Worm (Caenorhabditis elegans): ENCODE results near the gene srv-16.

ce11 chrIV:15930281-15930680 lies 3.4 kb downstream of the srv-16 start, which contains the start of gene Y105C5B.9:
- no peak for TF ChIP-seq flt-1 (GFP tag; IDR thresholded peaks at IDR 0.05)
- no peak for TF ChIP-seq med-1 (GFP tag; optimal IDR thresholded peaks at IDR 0.05; ENCODE audit: insufficient read depth)
- TF ChIP-seq cog-1 (tag; optimal IDR thresholded peaks at IDR 0.05) = no peak
- TF ChIP-seq ztf-23 (GFP tag; IDR thresholded peaks at IDR 0.05) = no peak
- no peak for TF ChIP-seq tab-1 (GFP tag; IDR thresholded peaks at IDR 0.05)
- TF ChIP-seq ref-1 (GFP tag; conservative IDR thresholded peaks at IDR 0.05) = no peak
- no peak for TF ChIP-seq ztf-29 (GFP tag; IDR thresholded peaks at IDR 0.05)
- no peak for TF ChIP-seq T22C8.4 (GFP tag; IDR thresholded peaks at IDR 0.05)

Data from whole organism, midembryonic.